Worm (Caenorhabditis elegans) whole organism, L2 larva: ENCODE data around the gene srsx-13.

Experiments used
- F13H6.1 ChIP-seq: sonication (generic microtip); optimal IDR thresholded peaks from 2 replicates; lab custom pipeline; 2016; ENCODE audit warnings: missing genetic modification characterization, missing compliant biosample characterization
- Y55F3AM.14 ChIP-seq: fragments of 200-800 bp; sonication (Bioruptor generic); optimal IDR thresholded peaks from 2 replicates; lab custom pipeline; 2018; ENCODE audit warnings: mild to moderate bottlenecking, missing genetic modification characterization, missing compliant biosample characterization
- ZK546.5 ChIP-seq: sonication (generic microtip); optimal IDR thresholded peaks from 2 replicates; lab custom pipeline; 2017; ENCODE audit warnings: missing biosample characterization, missing genetic modification characterization
- alr-1 ChIP-seq: fragments of 150-350 bp; optimal IDR thresholded peaks from 2 replicates; lab custom pipeline; 2014; ENCODE audit warnings: missing biosample characterization, missing genetic modification characterization
- aly-2 ChIP-seq: fragments of 150-350 bp; optimal IDR thresholded peaks from 2 replicates; lab custom pipeline; 2014; ENCODE audit warnings: missing biosample characterization, missing genetic modification characterization
- ama-1 ChIP-seq: fragments of 150-350 bp; optimal IDR thresholded peaks from 2 replicates; lab custom pipeline; 2018; ENCODE audit warnings: inconsistent platforms
- ceh-82 ChIP-seq: fragments of 150-350 bp; optimal IDR thresholded peaks from 2 replicates; lab custom pipeline; 2014; ENCODE audit warnings: missing biosample characterization, missing genetic modification characterization
- dmd-4 ChIP-seq: sonication (generic microtip); optimal IDR thresholded peaks from 2 replicates; lab custom pipeline; 2017; ENCODE audit warnings: missing biosample characterization, missing genetic modification characterization
- egl-27 ChIP-seq: sonication (generic microtip); optimal IDR thresholded peaks from 3 replicates; lab custom pipeline; 2017; ENCODE audit warnings: missing biosample characterization, missing genetic modification reagents, missing genetic modification characterization
- elt-1 ChIP-seq: fragments of 150-350 bp; optimal IDR thresholded peaks from 2 replicates; lab custom pipeline; 2014; ENCODE audit warnings: missing biosample characterization, missing genetic modification characterization
- elt-3 ChIP-seq: sonication (generic microtip); optimal IDR thresholded peaks from 2 replicates; lab custom pipeline; 2017; ENCODE audit warnings: missing biosample characterization, missing genetic modification characterization
- fos-1 ChIP-seq: fragments of 150-350 bp; optimal IDR thresholded peaks from 2 replicates; lab custom pipeline; 2014; ENCODE audit warnings: missing biosample characterization, missing genetic modification characterization
- gmeb-1 ChIP-seq: fragments of 150-350 bp; optimal IDR thresholded peaks from 2 replicates; lab custom pipeline; 2014; ENCODE audit warnings: missing biosample characterization, missing genetic modification characterization
- lin-11 ChIP-seq: fragments of 150-350 bp; sonication (generic microtip); optimal IDR thresholded peaks from 2 replicates; lab custom pipeline; 2014; ENCODE audit warnings: missing biosample characterization, missing genetic modification characterization, inconsistent platforms, mixed read lengths
- lin-13 ChIP-seq: fragments of 150-350 bp; optimal IDR thresholded peaks from 2 replicates; lab custom pipeline; 2014; ENCODE audit warnings: missing biosample characterization, missing genetic modification reagents, missing genetic modification characterization
- lin-39 ChIP-seq: fragments of 150-350 bp; optimal IDR thresholded peaks from 2 replicates; lab custom pipeline; 2014; ENCODE audit warnings: missing biosample characterization, missing genetic modification reagents, missing genetic modification characterization
- lsy-2 ChIP-seq, 2 experiments: fragments of 150-350 bp in 1 of 2; sonication (generic microtip) in 1 of 2; optimal IDR thresholded peaks; 2 replicates each; lab custom pipeline; 2014 to 2017; ENCODE audit warnings: missing biosample characterization in 2 of 2, missing genetic modification characterization in 2 of 2
- mab-5 ChIP-seq: fragments of 150-350 bp; optimal IDR thresholded peaks from 2 replicates; lab custom pipeline; 2014; ENCODE audit warnings: missing biosample characterization, missing genetic modification characterization
- mbf-1 ChIP-seq: sonication (generic microtip); optimal IDR thresholded peaks from 2 replicates; lab custom pipeline; 2017; ENCODE audit warnings: missing biosample characterization, missing genetic modification characterization
- mdl-1 ChIP-seq, 2 experiments: fragments of 150-350 bp in 1 of 2; sonication (generic microtip) in 1 of 2; optimal IDR thresholded peaks; 2 replicates each; lab custom pipeline; 2017; ENCODE audit warnings: missing biosample characterization in 2 of 2, missing genetic modification characterization in 2 of 2
- nhr-10 ChIP-seq: sonication (generic microtip); optimal IDR thresholded peaks from 2 replicates; lab custom pipeline; 2017; ENCODE audit warnings: missing biosample characterization, missing genetic modification characterization
- nhr-11 ChIP-seq: fragments of 150-350 bp; optimal IDR thresholded peaks from 2 replicates; lab custom pipeline; 2014; ENCODE audit warnings: missing biosample characterization, missing genetic modification characterization
- nhr-12 ChIP-seq: fragments of 150-350 bp; optimal IDR thresholded peaks from 2 replicates; lab custom pipeline; 2014; ENCODE audit warnings: missing biosample characterization, missing genetic modification characterization
- nhr-129 ChIP-seq: fragments of 150-350 bp; optimal IDR thresholded peaks from 2 replicates; lab custom pipeline; 2014; ENCODE audit warnings: missing biosample characterization, missing genetic modification characterization
- nhr-23 ChIP-seq: fragments of 150-350 bp; optimal IDR thresholded peaks from 2 replicates; lab custom pipeline; 2014; ENCODE audit warnings: missing biosample characterization, missing genetic modification reagents, missing genetic modification characterization
- nhr-25 ChIP-seq: fragments of 150-350 bp; sonication (generic microtip); optimal IDR thresholded peaks from 3 replicates; lab custom pipeline; 2014; ENCODE audit warnings: missing biosample characterization, missing genetic modification characterization
- nhr-6 ChIP-seq: fragments of 150-350 bp; optimal IDR thresholded peaks from 2 replicates; lab custom pipeline; 2014; ENCODE audit warnings: missing biosample characterization, missing genetic modification characterization
- peb-1 ChIP-seq: fragments of 150-350 bp; optimal IDR thresholded peaks from 2 replicates; lab custom pipeline; 2014; ENCODE audit warnings: missing biosample characterization, missing genetic modification characterization
- skn-1 ChIP-seq: sonication (generic microtip); optimal IDR thresholded peaks from 2 replicates; lab custom pipeline; 2017; ENCODE audit warnings: missing biosample characterization, missing genetic modification characterization
- sma-3 ChIP-seq: sonication (generic microtip); optimal IDR thresholded peaks from 2 replicates; lab custom pipeline; 2016; ENCODE audit warnings: missing genetic modification reagents, missing genetic modification characterization, missing compliant biosample characterization
- snpc-4 ChIP-seq: fragments of 150-350 bp; optimal IDR thresholded peaks from 2 replicates; lab custom pipeline; 2014; ENCODE audit warnings: missing biosample characterization, missing genetic modification characterization
- unc-39 ChIP-seq: fragments of 150-350 bp; optimal IDR thresholded peaks from 2 replicates; lab custom pipeline; 2014; ENCODE audit warnings: missing biosample characterization, missing genetic modification characterization
- unc-55 ChIP-seq: fragments of 150-350 bp; sonication (generic microtip); optimal IDR thresholded peaks from 3 replicates; lab custom pipeline; 2014; ENCODE audit warnings: missing biosample characterization, missing genetic modification reagents, missing genetic modification characterization
- unc-62 ChIP-seq: fragments of 150-350 bp; optimal IDR thresholded peaks from 2 replicates; lab custom pipeline; 2014; ENCODE audit warnings: missing biosample characterization, missing genetic modification reagents, missing genetic modification characterization
- zag-1 ChIP-seq: fragments of 150-350 bp; optimal IDR thresholded peaks from 2 replicates; lab custom pipeline; 2014; ENCODE audit warnings: missing biosample characterization, missing genetic modification characterization
- ztf-1 ChIP-seq: fragments of 200-800 bp; sonication (Bioruptor generic); conservative IDR thresholded peaks from 2 replicates; pipeline ENCODE4 v1.3.6; 2022; ENCODE audit warnings: missing genetic modification characterization, missing compliant biosample characterization
- ztf-11 ChIP-seq: sonication (generic microtip); optimal IDR thresholded peaks from 2 replicates; lab custom pipeline; 2017; ENCODE audit warnings: missing biosample characterization, missing genetic modification characterization
- ztf-4 ChIP-seq: fragments of 150-350 bp; optimal IDR thresholded peaks from 2 replicates; lab custom pipeline; 2014; ENCODE audit warnings: missing biosample characterization, missing genetic modification characterization

srsx-13 gene

DNA sequence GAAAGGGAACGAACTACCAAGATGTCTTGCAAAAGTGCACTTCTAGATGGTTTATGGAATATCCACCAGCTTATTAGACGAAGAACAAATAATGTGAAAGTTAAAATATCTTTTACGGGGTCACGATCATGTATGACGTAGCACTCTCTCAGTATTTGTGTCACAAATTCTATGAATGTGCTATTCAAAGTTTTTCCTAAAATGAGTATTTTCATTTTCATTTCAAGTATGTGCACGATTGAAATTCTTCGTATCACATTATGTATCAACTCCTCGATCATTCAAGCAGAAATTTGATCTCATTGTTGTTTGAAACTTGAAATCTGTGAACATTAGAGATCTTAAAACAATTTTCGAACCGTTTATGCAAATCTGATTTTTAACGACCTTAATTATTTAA lies 5.5 kb downstream of the srsx-13 start:
- TF ChIP-seq ZK546.5 (tag; lab: Kevin White, UChicago) (no peak), elt-3 (no peak), Y55F3AM.14 (GFP tag; lab: Kevin White, UChicago) (no peak), mdl-1 (tag; optimal IDR thresholded peaks at IDR 0.05; lab: Kevin White, UChicago) (no peak), nhr-129 (no peak), lin-13 (GFP tag; lab: Kevin White, UChicago) (no peak), peb-1 (tag; lab: Kevin White, UChicago) (no peak), egl-27 (no peak), nhr-25 (no peak), ztf-11 (tag; lab: Kevin White, UChicago) (no peak), unc-39 (tag; lab: Kevin White, UChicago) (no peak), lin-39 (tag; lab: Kevin White, UChicago) (no peak), ztf-1 (GFP tag; lab: Robert Waterston, UW) (no peak), unc-62 (GFP tag; lab: Kevin White, UChicago) (no peak)

DNA sequence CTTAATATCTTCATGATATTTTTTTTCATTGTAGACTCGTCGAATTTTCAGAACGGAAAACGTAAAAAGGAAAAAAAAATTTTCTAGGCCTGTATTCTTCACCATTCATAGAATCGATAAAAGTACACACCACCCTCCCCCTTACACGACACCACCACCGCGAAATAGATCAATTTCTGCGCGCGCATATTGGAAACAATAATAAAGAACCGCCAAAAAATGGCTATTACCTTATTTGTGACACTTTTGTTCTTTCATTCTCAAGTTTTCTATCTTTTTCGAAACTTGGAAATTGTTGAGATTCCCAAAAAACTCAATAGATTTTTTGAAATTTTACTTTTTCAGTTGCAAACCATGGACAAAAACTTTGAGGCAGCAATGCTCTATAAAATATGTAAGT lies 7.9 kb downstream of the srsx-13 start, which contains the start of gene F26G5.1:
Gene F26G5.1, plus strand, starts transcription at position 339 of the 400 bp plus-strand sequence.
- TF ChIP-seq ceh-82, result no peak

- TF ChIP-seq mdl-1 (tag; optimal IDR thresholded peaks at IDR 0.05; lab: Kevin White, UChicago), result no peak
- TF ChIP-seq nhr-6 (tag; lab: Kevin White, UChicago), result no peak
- TF ChIP-seq nhr-129, result no peak
- no peak for TF ChIP-seq dmd-4
- TF ChIP-seq skn-1 (tag; lab: Kevin White, UChicago), result no peak
- TF ChIP-seq alr-1 (tag; lab: Kevin White, UChicago), result no peak
- no peak for TF ChIP-seq nhr-12
- TF ChIP-seq lin-11 (tag; lab: Kevin White, UChicago), result no peak
- TF ChIP-seq peb-1 (tag; lab: Kevin White, UChicago), result no peak
- TF ChIP-seq aly-2, result no peak
- TF ChIP-seq lin-13 (GFP tag; lab: Kevin White, UChicago), result no peak
- TF ChIP-seq nhr-10, result no peak
- TF ChIP-seq nhr-25, result no peak
- TF ChIP-seq ama-1, result no peak
Observed at ce11 chrV:4974677-4975076, 8.3 kb downstream of the srsx-13 start, which contains the start of gene srsx-10. Gene srsx-10, minus strand, starts transcription at chrV:4974777.

ce11 chrV:4972943-4973342 lies 10.0 kb downstream of the srsx-13 start, which contains the start of gene srsx-9:
Gene srsx-9, minus strand, starts transcription at chrV:4973043.
- TF ChIP-seq ZK546.5 (tag; lab: Kevin White, UChicago) (no peak), ztf-4 (tag; lab: Kevin White, UChicago) (no peak), lin-39 (tag; lab: Kevin White, UChicago) (no peak), lsy-2 (tag; optimal IDR thresholded peaks at IDR 0.05; lab: Kevin White, UChicago) (no peak), elt-1 (no peak), zag-1 (tag; lab: Kevin White, UChicago) (no peak), nhr-23 (tag; lab: Kevin White, UChicago) (no peak), mdl-1 (tag; optimal IDR thresholded peaks at IDR 0.05; lab: Kevin White, UChicago) (no peak), alr-1 (tag; lab: Kevin White, UChicago) (no peak), mbf-1 (tag; lab: Kevin White, UChicago) (no peak)
- TF ChIP-seq, all 48 proteins: peak for 0

DNA sequence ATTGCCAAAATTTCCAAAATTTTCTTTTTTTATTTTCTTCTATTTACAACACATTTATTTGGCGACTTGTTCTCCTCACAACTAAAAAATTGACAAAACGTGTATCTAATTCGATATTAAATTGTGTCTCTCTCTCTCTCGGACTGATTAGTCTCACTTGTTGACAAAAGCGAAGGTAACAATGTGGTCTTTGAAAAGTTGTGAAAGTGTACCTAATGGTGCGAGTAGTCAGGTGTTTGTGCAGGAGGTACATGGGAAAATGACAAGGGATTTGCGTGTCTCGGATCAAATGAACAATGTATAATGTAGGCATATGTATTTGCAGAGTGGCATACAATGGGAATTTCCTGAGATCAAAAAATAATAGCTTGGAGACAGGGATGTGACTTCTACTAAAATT lies 13.5 kb downstream of the srsx-13 start:
- TF ChIP-seq nhr-129, result peak; percentile 67
- no peak for TF ChIP-seq ZK546.5 (tag; lab: Kevin White, UChicago)

- TF ChIP-seq sma-3 (no peak), snpc-4 (tag; lab: Kevin White, UChicago) (no peak), ztf-1 (GFP tag; lab: Robert Waterston, UW) (no peak), F13H6.1 (tag; lab: Kevin White, UChicago) (no peak), gmeb-1 (no peak), nhr-11 (tag; lab: Kevin White, UChicago) (no peak), lsy-2 (tag; optimal IDR thresholded peaks at IDR 0.05; lab: Kevin White, UChicago) (no peak), mab-5 (tag; lab: Kevin White, UChicago) (no peak), fos-1 (tag; lab: Kevin White, UChicago) (no peak), alr-1 (tag; lab: Kevin White, UChicago) (no peak), unc-55 (no peak), lin-39 (tag; lab: Kevin White, UChicago) (no peak), zag-1 (tag; lab: Kevin White, UChicago) (no peak), nhr-10 (no peak), aly-2 (no peak), elt-3 (no peak), nhr-6 (tag; lab: Kevin White, UChicago) (no peak)
Observed at ce11 chrV:4968775-4969174, 14.2 kb downstream of the srsx-13 start.
